Fruit fly (Drosophila melanogaster) whole organism, embryonic: ENCODE results near the gene Sgt1.
A peak's percentile ranks its signal among the peaks of the same experiment; 100 is the strongest.

Source experiments
- Abd-B ChIP-seq: fragments of 200-800 bp; sonication (Bioruptor generic); optimal IDR thresholded peaks from 2 replicates; lab custom pipeline; 2018; ENCODE audit warnings: missing biosample characterization, mild to moderate bottlenecking, missing genetic modification characterization, moderate library complexity
- Antp ChIP-seq: fragments of 200-800 bp; sonication (Bioruptor generic); optimal IDR thresholded peaks from 3 replicates; lab custom pipeline; 2016; ENCODE audit warnings: missing biosample characterization, missing genetic modification characterization
- B-H2 ChIP-seq: fragments of 200-800 bp; sonication (Bioruptor generic); optimal IDR thresholded peaks from 2 replicates; lab custom pipeline; 2018; ENCODE audit warnings: missing biosample characterization, mild to moderate bottlenecking, missing genetic modification characterization
- BEAF-32 ChIP-seq: fragments of 200-800 bp; sonication (Bioruptor generic); optimal IDR thresholded peaks from 3 replicates; lab custom pipeline; 2017; ENCODE audit warnings: missing biosample characterization, missing genetic modification characterization, mild to moderate bottlenecking, moderate library complexity, missing genetic modification reagents
- CG10366 ChIP-seq: fragments of 200-800 bp; sonication (Bioruptor generic); IDR thresholded peaks from 2 replicates; pipeline ENCODE4 v1.3.6; 2022; ENCODE audit warnings: missing biosample characterization, missing genetic modification characterization
- CG10959 ChIP-seq: fragments of 200-800 bp; sonication (Bioruptor generic); IDR thresholded peaks from 2 replicates; pipeline ENCODE4 v1.3.6; 2022; ENCODE audit warnings: missing biosample characterization, missing genetic modification characterization
- CG13296 ChIP-seq: fragments of 200-800 bp; sonication (Bioruptor generic); optimal IDR thresholded peaks from 3 replicates; lab custom pipeline; 2018; ENCODE audit warnings: missing biosample characterization, mild to moderate bottlenecking, missing genetic modification characterization
- CG14965 ChIP-seq: fragments of 200-800 bp; sonication (Bioruptor generic); optimal IDR thresholded peaks from 2 replicates; lab custom pipeline; 2016; ENCODE audit warnings: missing biosample characterization, missing genetic modification characterization, borderline replicate concordance
- CG15479 ChIP-seq: fragments of 200-800 bp; sonication (Bioruptor generic); optimal IDR thresholded peaks from 3 replicates; lab custom pipeline; 2019; ENCODE audit warnings: missing biosample characterization, mild to moderate bottlenecking, missing genetic modification characterization, moderate library complexity
- CG15696 ChIP-seq: fragments of 200-800 bp; sonication (Bioruptor generic); optimal IDR thresholded peaks from 2 replicates; lab custom pipeline; 2019; ENCODE audit warnings: missing biosample characterization, mild to moderate bottlenecking, missing genetic modification characterization, moderate library complexity
- CG30403 ChIP-seq: fragments of 200-800 bp; sonication (Bioruptor generic); optimal IDR thresholded peaks from 3 replicates; lab custom pipeline; 2016; ENCODE audit warnings: missing biosample characterization, missing genetic modification characterization
- CG32772 ChIP-seq: fragments of 200-800 bp; sonication (Bioruptor generic); IDR thresholded peaks from 2 replicates; pipeline ENCODE4 v1.3.6; 2022; ENCODE audit warnings: missing biosample characterization, missing genetic modification characterization
- CG6689 ChIP-seq: fragments of 200-800 bp; sonication (Bioruptor generic); IDR thresholded peaks from 2 replicates; pipeline ENCODE4 v1.3.6; 2022; ENCODE audit warnings: missing biosample characterization, missing genetic modification characterization
- CG6791 ChIP-seq: fragments of 200-800 bp; sonication (Bioruptor generic); IDR thresholded peaks from 3 replicates; pipeline ENCODE4 v1.3.6; 2022; ENCODE audit warnings: missing biosample characterization, missing genetic modification characterization; ENCODE audit not compliant: partially characterized antibody
- CG6854 ChIP-seq: fragments of 200-800 bp; sonication (Bioruptor generic); optimal IDR thresholded peaks from 3 replicates; lab custom pipeline; 2017; ENCODE audit warnings: missing biosample characterization, mild to moderate bottlenecking, missing genetic modification characterization
- CG7271 ChIP-seq: fragments of 200-800 bp; sonication (Bioruptor generic); optimal IDR thresholded peaks from 2 replicates; lab custom pipeline; 2018; ENCODE audit warnings: missing biosample characterization, mild to moderate bottlenecking, missing genetic modification characterization, moderate library complexity
- CG7372 ChIP-seq: fragments of 200-800 bp; sonication (Bioruptor generic); IDR thresholded peaks from 2 replicates; pipeline ENCODE4 v1.3.6; 2022; ENCODE audit warnings: missing biosample characterization, missing genetic modification characterization
- CG7745 ChIP-seq: fragments of 200-800 bp; sonication (Bioruptor generic); optimal IDR thresholded peaks from 2 replicates; lab custom pipeline; 2018; ENCODE audit warnings: missing biosample characterization, mild to moderate bottlenecking, missing genetic modification characterization, moderate library complexity
- CG8944 ChIP-seq: fragments of 200-800 bp; sonication (Bioruptor generic); optimal IDR thresholded peaks from 3 replicates; lab custom pipeline; 2016; ENCODE audit warnings: missing biosample characterization, missing genetic modification characterization
- CG9932 ChIP-seq: fragments of 200-800 bp; sonication (Bioruptor generic); IDR thresholded peaks from 2 replicates; pipeline ENCODE4 v1.3.6; 2022; ENCODE audit warnings: missing biosample characterization, missing genetic modification characterization
- ERR ChIP-seq: fragments of 200-800 bp; sonication (Bioruptor generic); optimal IDR thresholded peaks from 2 replicates; lab custom pipeline; 2016; ENCODE audit warnings: missing biosample characterization, missing genetic modification characterization
- Eip74EF ChIP-seq, 2 experiments: fragments of 200-800 bp in 1 of 2; fragments of >200 bp in 1 of 2; sonication (Bioruptor generic) in 1 of 2; optimal IDR thresholded peaks; 2 replicates each; lab custom pipeline; 2017 to 2019; ENCODE audit warnings: missing biosample characterization in 2 of 2, missing genetic modification characterization in 2 of 2, mild to moderate bottlenecking in 1 of 2, moderate library complexity in 1 of 2
- H15 ChIP-seq: fragments of 200-800 bp; sonication (Bioruptor generic); IDR thresholded peaks from 3 replicates; pipeline ENCODE4 v1.3.6; 2022; ENCODE audit warnings: missing biosample characterization, missing genetic modification characterization
- Max ChIP-seq: fragments of 200-800 bp; sonication (Bioruptor generic); optimal IDR thresholded peaks from 2 replicates; lab custom pipeline; 2016; ENCODE audit warnings: missing biosample characterization, mild to moderate bottlenecking, missing genetic modification characterization
- Neu2 ChIP-seq: fragments of 200-800 bp; sonication (Bioruptor generic); optimal IDR thresholded peaks from 3 replicates; lab custom pipeline; 2016; ENCODE audit warnings: missing biosample characterization, missing genetic modification characterization, borderline replicate concordance
- Nf-YC ChIP-seq: fragments of 200-800 bp; optimal IDR thresholded peaks from 3 replicates; lab custom pipeline; 2019; ENCODE audit warnings: missing biosample characterization, mild to moderate bottlenecking, missing genetic modification characterization, moderate library complexity
- Oaz ChIP-seq: fragments of 200-800 bp; sonication (Bioruptor generic); IDR thresholded peaks from 2 replicates; pipeline ENCODE4 v1.3.6; 2022; ENCODE audit warnings: missing biosample characterization, missing genetic modification characterization
- Pdp1 ChIP-seq, 2 experiments: fragments of 200-800 bp; sonication (Bioruptor generic); optimal IDR thresholded peaks; 3 replicates each; lab custom pipeline; 2016; ENCODE audit warnings: missing biosample characterization in 2 of 2, missing genetic modification characterization in 2 of 2, mild to moderate bottlenecking in 1 of 2, moderate library complexity in 1 of 2
- Sry-δ ChIP-seq: fragments of 200-800 bp; sonication (Bioruptor generic); optimal IDR thresholded peaks from 2 replicates; lab custom pipeline; 2016; ENCODE audit warnings: missing biosample characterization, missing genetic modification characterization
- ac ChIP-seq: fragments of 200-800 bp; sonication (Bioruptor generic); optimal IDR thresholded peaks from 3 replicates; lab custom pipeline; 2017; ENCODE audit warnings: missing biosample characterization, mild to moderate bottlenecking, missing genetic modification characterization
- aop ChIP-seq: fragments of 200-800 bp; sonication (Bioruptor generic); IDR thresholded peaks from 2 replicates; pipeline ENCODE4 v1.3.6; 2022; ENCODE audit warnings: missing biosample characterization, missing genetic modification characterization
- ap ChIP-seq: fragments of 200-800 bp; sonication (Bioruptor generic); IDR thresholded peaks from 2 replicates; pipeline ENCODE4 v1.3.6; 2022; ENCODE audit warnings: missing biosample characterization, missing genetic modification characterization
- br ChIP-seq: fragments of >200 bp; optimal IDR thresholded peaks from 2 replicates; lab custom pipeline; 2017
- bsh ChIP-seq, 2 experiments: fragments of 200-800 bp; sonication (Bioruptor generic); optimal IDR thresholded peaks; 2 replicates each; lab custom pipeline; 2017 to 2018; ENCODE audit warnings: mild to moderate bottlenecking in 2 of 2, missing biosample characterization in 2 of 2, missing genetic modification characterization in 2 of 2, moderate library complexity in 1 of 2
- crp ChIP-seq, 2 experiments: fragments of 200-800 bp; sonication (Bioruptor generic); optimal IDR thresholded peaks; 2 replicates in 1 of 2; 3 replicates in 1 of 2; lab custom pipeline; 2017; ENCODE audit warnings: missing biosample characterization in 2 of 2, missing genetic modification characterization in 2 of 2, mild to moderate bottlenecking in 1 of 2, moderate library complexity in 1 of 2
- dm ChIP-seq: fragments of 200-800 bp; sonication (Bioruptor generic); optimal IDR thresholded peaks from 3 replicates; lab custom pipeline; 2016; ENCODE audit warnings: missing biosample characterization, missing genetic modification characterization
- dmrt11E ChIP-seq: fragments of 200-800 bp; sonication (Bioruptor generic); optimal IDR thresholded peaks from 3 replicates; lab custom pipeline; 2018; ENCODE audit warnings: missing biosample characterization, mild to moderate bottlenecking, missing genetic modification characterization, moderate library complexity
- dysf ChIP-seq: fragments of 200-800 bp; sonication (Bioruptor generic); IDR thresholded peaks from 3 replicates; pipeline ENCODE4 v1.3.6; 2022; ENCODE audit warnings: missing biosample characterization, missing genetic modification characterization
- en ChIP-seq: fragments of 200-800 bp; sonication (Bioruptor generic); optimal IDR thresholded peaks from 2 replicates; lab custom pipeline; 2016; ENCODE audit warnings: missing biosample characterization, missing genetic modification characterization
- fd64A ChIP-seq: fragments of 200-800 bp; sonication (Bioruptor generic); optimal IDR thresholded peaks from 3 replicates; lab custom pipeline; 2018; ENCODE audit warnings: missing biosample characterization, mild to moderate bottlenecking, missing genetic modification characterization
- fu2 ChIP-seq: fragments of 200-800 bp; sonication (Bioruptor generic); optimal IDR thresholded peaks from 2 replicates; lab custom pipeline; 2016; ENCODE audit warnings: missing biosample characterization, missing genetic modification characterization
- gcm2 ChIP-seq: fragments of 200-800 bp; sonication (Bioruptor generic); optimal IDR thresholded peaks from 2 replicates; lab custom pipeline; 2016; ENCODE audit warnings: missing biosample characterization, missing genetic modification characterization
- grau ChIP-seq: fragments of 200-800 bp; optimal IDR thresholded peaks from 3 replicates; lab custom pipeline; 2019; ENCODE audit warnings: missing biosample characterization, mild to moderate bottlenecking, missing genetic modification characterization, moderate library complexity
- her ChIP-seq: fragments of 200-800 bp; sonication (Bioruptor generic); optimal IDR thresholded peaks from 2 replicates; lab custom pipeline; 2016; ENCODE audit warnings: missing biosample characterization, missing genetic modification characterization
- jing ChIP-seq: fragments of 200-800 bp; sonication (Bioruptor generic); optimal IDR thresholded peaks from 2 replicates; lab custom pipeline; 2018; ENCODE audit warnings: missing biosample characterization, mild to moderate bottlenecking, missing genetic modification characterization
- otp ChIP-seq: fragments of 200-800 bp; sonication (Bioruptor generic); IDR thresholded peaks from 3 replicates; pipeline ENCODE4, ENCODE4 v1.3.6; 2022; ENCODE audit warnings: missing biosample characterization, missing genetic modification characterization
- peb ChIP-seq: fragments of 200-800 bp; sonication (Bioruptor generic); IDR thresholded peaks from 2 replicates; pipeline ENCODE4 v1.3.6; 2022; ENCODE audit warnings: missing biosample characterization, missing genetic modification characterization
- scrt ChIP-seq: fragments of 200-800 bp; sonication (Bioruptor generic); optimal IDR thresholded peaks from 2 replicates; lab custom pipeline; 2018; ENCODE audit warnings: missing biosample characterization, mild to moderate bottlenecking, missing genetic modification characterization, moderate library complexity
- sima ChIP-seq: fragments of 200-800 bp; sonication (Bioruptor generic); optimal IDR thresholded peaks from 2 replicates; lab custom pipeline; 2016; ENCODE audit warnings: missing biosample characterization, missing genetic modification characterization
- sob ChIP-seq: fragments of 200-800 bp; sonication (Bioruptor generic); IDR thresholded peaks from 2 replicates; pipeline ENCODE4 v1.3.6; 2022; ENCODE audit warnings: missing biosample characterization, missing genetic modification characterization
- tna ChIP-seq: fragments of 200-800 bp; sonication (Bioruptor generic); IDR thresholded peaks from 2 replicates; pipeline ENCODE4 v1.3.6; 2022; ENCODE audit warnings: missing biosample characterization, missing genetic modification characterization; ENCODE audit not compliant: partially characterized antibody
- trem ChIP-seq: fragments of 200-800 bp; optimal IDR thresholded peaks from 3 replicates; lab custom pipeline; 2019; ENCODE audit warnings: missing biosample characterization, mild to moderate bottlenecking, missing genetic modification characterization, moderate library complexity

The Sgt1 gene

dm6 chr3R:8303848-8304247, 1.2 kb downstream of the Sgt1 start, which contains the start of gene nac (continued):
- TF ChIP-seq Neu2 (no peak), en (no peak), br (no peak), trem (tag; lab: Kevin White, UChicago) (no peak), CG10959 (GFP tag; lab: Robert Waterston, UW) (no peak), CG14965 (GFP tag; lab: Kevin White, UChicago) (no peak), CG6854 (GFP tag; lab: Kevin White, UChicago) (no peak), CG7745 (tag; lab: Kevin White, UChicago) (no peak), ac (GFP tag; lab: Kevin White, UChicago) (no peak), sima (GFP tag; lab: Kevin White, UChicago) (no peak), BEAF-32 (GFP tag; lab: Kevin White, UChicago) (no peak), grau (tag; lab: Kevin White, UChicago) (peak; percentile 31), dm (GFP tag; lab: Kevin White, UChicago) (no peak), bsh (GFP tag; optimal IDR thresholded peaks at IDR 0.05; lab: Kevin White, UChicago) (no peak), peb (no peak), Antp (GFP tag; lab: Kevin White, UChicago) (no peak), sob (GFP tag; lab: Robert Waterston, UW) (0 out of 2 replicates have a peak, but pooled peaks have one; percentile 14), crp (GFP tag; optimal IDR thresholded peaks at IDR 0.05; lab: Kevin White, UChicago) (peak; percentile 65 to 90), CG9932 (peak; percentile 49), CG8944 (GFP tag; lab: Kevin White, UChicago) (no peak), fd64A (no peak), Abd-B (GFP tag; lab: Kevin White, UChicago) (no peak), dmrt11E (tag; lab: Kevin White, UChicago) (no peak), tna (no peak), Nf-YC (tag; lab: Kevin White, UChicago) (no peak), ap (GFP tag; lab: Robert Waterston, UW) (no peak), B-H2 (GFP tag; lab: Kevin White, UChicago) (no peak), CG10366 (0 out of 2 replicates have a peak, but pooled peaks have one; percentile 20), CG6689 (GFP tag; lab: Robert Waterston, UW) (no peak), CG6791 (no peak), Max (no peak), dysf (no peak), Pdp1 (GFP tag; optimal IDR thresholded peaks at IDR 0.05; lab: Kevin White, UChicago) (peak in 1 of 2 experiments; percentile 21), gcm2 (no peak), Eip74EF (GFP tag; optimal IDR thresholded peaks at IDR 0.05; lab: Kevin White, UChicago) (no peak), CG7271 (tag; lab: Kevin White, UChicago) (no peak), fu2 (no peak), Sry-δ (no peak), jing (GFP tag; lab: Kevin White, UChicago) (no peak), aop (GFP tag; lab: Robert Waterston, UW) (no peak), ERR (GFP tag; lab: Kevin White, UChicago) (no peak), H15 (GFP tag; lab: Robert Waterston, UW) (no peak), scrt (no peak), her (GFP tag; lab: Kevin White, UChicago) (no peak), CG32772 (GFP tag; lab: Robert Waterston, UW) (no peak), CG13296 (no peak), CG30403 (GFP tag; lab: Kevin White, UChicago) (no peak), Oaz (GFP tag; lab: Robert Waterston, UW) (no peak), CG15479 (GFP tag; lab: Kevin White, UChicago) (peak; percentile 19), otp (GFP tag; lab: Robert Waterston, UW) (no peak), CG15696 (tag; lab: Kevin White, UChicago) (no peak), CG7372 (GFP tag; lab: Robert Waterston, UW) (no peak)
